Worm (Caenorhabditis elegans): ENCODE data around the gene F35D2.3.

Gene F35D2.3

DNA sequence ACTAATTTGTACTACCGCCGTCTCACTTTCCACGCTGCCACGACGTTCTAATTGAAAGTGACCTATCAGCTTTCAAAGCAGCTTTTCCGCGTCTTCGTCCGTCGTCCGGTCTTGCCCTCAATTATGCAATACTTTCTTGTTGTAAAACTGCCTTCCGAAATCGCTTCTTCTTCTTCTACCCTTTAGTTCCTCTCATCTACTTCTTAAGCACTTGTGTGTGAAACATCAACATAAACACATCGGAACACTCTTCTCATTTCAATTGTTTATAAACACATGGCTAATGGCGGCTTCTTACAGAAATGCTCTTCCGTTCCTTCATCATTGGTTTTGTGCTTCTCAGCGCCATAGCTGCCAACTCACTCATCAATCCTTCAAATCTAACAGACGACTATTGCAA, at the start of gene F35D2.3:
Gene F35D2.3, plus strand, starts transcription at position 301 of the 400 bp plus-strand sequence.
- TF ChIP-seq ceh-19 (GFP tag; optimal IDR thresholded peaks at IDR 0.05) (no peak), elt-2 (tag; optimal IDR thresholded peaks at IDR 0.05) (no peak), gmeb-2 (tag; optimal IDR thresholded peaks at IDR 0.05) (no peak), K09A11.1 (tag; optimal IDR thresholded peaks at IDR 0.05; ENCODE audit: insufficient read depth) (no peak), unc-3 (GFP tag; conservative IDR thresholded peaks at IDR 0.05) (no peak), unc-3 (tag; optimal IDR thresholded peaks at IDR 0.05) (no peak), mec-3 (tag; optimal IDR thresholded peaks at IDR 0.05; ENCODE audit: borderline replicate concordance) (no peak)

ce11 chrII:7521420-7521819, 49.0 kb upstream of the F35D2.3 start:
- no peak for TF ChIP-seq unc-42 (tag; optimal IDR thresholded peaks at IDR 0.05)
- no peak for TF ChIP-seq elt-2 (tag; optimal IDR thresholded peaks at IDR 0.05)
- TF ChIP-seq pat-9 (tag; optimal IDR thresholded peaks at IDR 0.05), result no peak
- TF ChIP-seq nfya-1 (tag; optimal IDR thresholded peaks at IDR 0.05), result no peak
- no peak for TF ChIP-seq dve-1 (tag; optimal IDR thresholded peaks at IDR 0.05)
- TF ChIP-seq fkh-6 (tag; optimal IDR thresholded peaks at IDR 0.05), result no peak
- TF ChIP-seq pag-3 (tag; optimal IDR thresholded peaks at IDR 0.05; ENCODE audit: borderline replicate concordance), result no peak
- no peak for TF ChIP-seq T23F11.4 (GFP tag; optimal IDR thresholded peaks at IDR 0.05)
- TF ChIP-seq lin-11 (tag; optimal IDR thresholded peaks at IDR 0.05), result no peak
- TF ChIP-seq hlh-8 (tag; optimal IDR thresholded peaks at IDR 0.05), result no peak
- TF ChIP-seq elt-4 (tag; optimal IDR thresholded peaks at IDR 0.05), result no peak
- TF ChIP-seq ceh-9 (tag; optimal IDR thresholded peaks at IDR 0.05), result no peak
- TF ChIP-seq ceh-2 (tag; optimal IDR thresholded peaks at IDR 0.05), result no peak

- TF ChIP-seq che-1 (tag; optimal IDR thresholded peaks at IDR 0.05) (no peak), dve-1 (tag; optimal IDR thresholded peaks at IDR 0.05) (no peak), pat-9 (tag; optimal IDR thresholded peaks at IDR 0.05) (no peak), hlh-15 (tag; optimal IDR thresholded peaks at IDR 0.05) (no peak), ceh-6 (GFP tag; optimal IDR thresholded peaks at IDR 0.05) (no peak), ztf-16 (tag; optimal IDR thresholded peaks at IDR 0.05) (no peak), ceh-45 (GFP tag; IDR thresholded peaks at IDR 0.05) (no peak), Y22D7AL.16 (tag; optimal IDR thresholded peaks at IDR 0.05) (no peak), C38D4.7 (GFP tag; optimal IDR thresholded peaks at IDR 0.05) (no peak), F13H6.1 (tag; optimal IDR thresholded peaks at IDR 0.05) (no peak), elt-2 (tag; optimal IDR thresholded peaks at IDR 0.05) (no peak), gmeb-2 (tag; optimal IDR thresholded peaks at IDR 0.05) (no peak), lim-6 (tag; optimal IDR thresholded peaks at IDR 0.05) (no peak), ceh-31 (tag; optimal IDR thresholded peaks at IDR 0.05) (no peak), sox-4 (tag; optimal IDR thresholded peaks at IDR 0.05) (no peak), lin-11 (tag; optimal IDR thresholded peaks at IDR 0.05) (no peak), pag-3 (tag; optimal IDR thresholded peaks at IDR 0.05; ENCODE audit: borderline replicate concordance) (no peak), hlh-8 (tag; optimal IDR thresholded peaks at IDR 0.05) (no peak), nhr-11 (tag; optimal IDR thresholded peaks at IDR 0.05) (no peak), zip-5 (tag; optimal IDR thresholded peaks at IDR 0.05) (no peak)
Observed at ce11 chrII:7523281-7523680, 47.1 kb upstream of the F35D2.3 start, which contains the start of gene ZK1290.15. Gene ZK1290.15 (plus strand): TSS chrII:7523581.

- TF ChIP-seq lim-6 (tag; optimal IDR thresholded peaks at IDR 0.05), result no peak
- no peak for TF ChIP-seq pha-4 (tag; optimal IDR thresholded peaks at IDR 0.05)
- no peak for TF ChIP-seq tbx-7 (tag; optimal IDR thresholded peaks at IDR 0.05)
- no peak for TF ChIP-seq pha-2 (tag; optimal IDR thresholded peaks at IDR 0.05)
- TF ChIP-seq unc-55 (GFP tag; optimal IDR thresholded peaks at IDR 0.05), result no peak
- no peak for TF ChIP-seq ceh-2 (tag; optimal IDR thresholded peaks at IDR 0.05)
- no peak for TF ChIP-seq ceh-24 (tag; optimal IDR thresholded peaks at IDR 0.05)
- no peak for TF ChIP-seq ceh-48 (tag; optimal IDR thresholded peaks at IDR 0.05)
- TF ChIP-seq ama-1 (optimal IDR thresholded peaks at IDR 0.05), result no peak
- TF ChIP-seq eyg-1 (tag; optimal IDR thresholded peaks at IDR 0.05), result no peak
- TF ChIP-seq ceh-18 (tag; optimal IDR thresholded peaks at IDR 0.05), result no peak
- TF ChIP-seq fkh-6 (tag; optimal IDR thresholded peaks at IDR 0.05), result no peak
- no peak for TF ChIP-seq unc-86 (tag; optimal IDR thresholded peaks at IDR 0.05)
- TF ChIP-seq dmd-4 (tag; optimal IDR thresholded peaks at IDR 0.05; ENCODE audit: borderline replicate concordance), result no peak
- no peak for TF ChIP-seq fkh-10 (GFP tag; optimal IDR thresholded peaks at IDR 0.05)
- no peak for TF ChIP-seq syd-9 (tag; optimal IDR thresholded peaks at IDR 0.05)
- no peak for TF ChIP-seq pat-9 (tag; optimal IDR thresholded peaks at IDR 0.05)
Observed at ce11 chrII:7525458-7525857, 44.9 kb upstream of the F35D2.3 start, which contains the start of the genes ZK1290.7 and rnh-1.1. Gene ZK1290.7 (minus strand): TSS chrII:7525558. Gene rnh-1.1 (plus strand): TSS chrII:7525738.

All from whole organism, late embryonic.